Worm (Caenorhabditis elegans) whole organism, L1 larva: ENCODE results near the gene F56D5.3.

Source experiments
- C16A3.4 ChIP-seq: fragments of 150-350 bp; optimal IDR thresholded peaks from 2 replicates; lab custom pipeline; 2014; ENCODE audit warnings: missing biosample characterization, missing genetic modification characterization
- C34B4.2 ChIP-seq: sonication (generic microtip); optimal IDR thresholded peaks from 2 replicates; lab custom pipeline; 2017; ENCODE audit warnings: mild to moderate bottlenecking, missing genetic modification characterization, missing compliant biosample characterization
- F16B12.6 ChIP-seq: fragments of 150-350 bp; optimal IDR thresholded peaks from 2 replicates; lab custom pipeline; 2014; ENCODE audit warnings: missing biosample characterization, missing genetic modification characterization
- Y116A8C.19 ChIP-seq: sonication (generic microtip); optimal IDR thresholded peaks from 2 replicates; lab custom pipeline; 2016; ENCODE audit warnings: missing compliant biosample characterization, missing genetic modification characterization, borderline replicate concordance
- aha-1 ChIP-seq: fragments of 150-350 bp; optimal IDR thresholded peaks from 2 replicates; lab custom pipeline; 2014; ENCODE audit warnings: missing biosample characterization, missing genetic modification characterization
- ama-1 ChIP-seq: fragments of 150-350 bp; optimal IDR thresholded peaks from 2 replicates; lab custom pipeline; 2014
- blmp-1 ChIP-seq: fragments of 150-350 bp; optimal IDR thresholded peaks from 2 replicates; lab custom pipeline; 2014; ENCODE audit warnings: missing biosample characterization, missing genetic modification characterization
- dsc-1 ChIP-seq: sonication (generic microtip); optimal IDR thresholded peaks from 2 replicates; lab custom pipeline; 2016; ENCODE audit warnings: mild to moderate bottlenecking, missing genetic modification characterization, missing compliant biosample characterization
- efl-1 ChIP-seq, 4 experiments: fragments of 150-350 bp; optimal IDR thresholded peaks in 3 of 4; peaks in 1 of 4; 1 replicate in 1 of 4; 2 replicates in 3 of 4; lab custom pipeline; 2014; ENCODE audit warnings: missing biosample characterization in 2 of 4, missing genetic modification characterization in 2 of 4, missing genetic modification reagents in 2 of 4
- egl-13 ChIP-seq: sonication (generic microtip); optimal IDR thresholded peaks from 2 replicates; lab custom pipeline; 2016; ENCODE audit warnings: missing genotype, missing genetic modification reagents, missing genetic modification characterization, missing compliant biosample characterization
- egl-27 ChIP-seq, 2 experiments: fragments of 150-350 bp in 1 of 2; sonication (generic microtip); optimal IDR thresholded peaks; 3 replicates each; lab custom pipeline; 2017 to 2018; ENCODE audit warnings: missing biosample characterization in 2 of 2, missing genetic modification characterization in 2 of 2, missing genetic modification reagents in 2 of 2
- elt-3 ChIP-seq, 6 experiments: fragments of 150-350 bp in 1 of 6; sonication (generic microtip); optimal IDR thresholded peaks; 2 replicates each; lab custom pipeline; 2017 to 2018; ENCODE audit warnings: missing biosample characterization in 6 of 6, missing genetic modification characterization in 6 of 6, inconsistent platforms in 1 of 6
- ets-5 ChIP-seq: fragments of 200-800 bp; sonication (Bioruptor generic); IDR thresholded peaks from 2 replicates; pipeline ENCODE4 v1.3.6; 2022; ENCODE audit warnings: missing genetic modification characterization, missing compliant biosample characterization
- fkh-4 ChIP-seq: sonication (generic microtip); optimal IDR thresholded peaks from 2 replicates; lab custom pipeline; 2016; ENCODE audit warnings: missing compliant biosample characterization, missing genetic modification characterization, borderline replicate concordance
- fkh-8 ChIP-seq: sonication (generic microtip); optimal IDR thresholded peaks from 2 replicates; lab custom pipeline; 2016; ENCODE audit warnings: mild to moderate bottlenecking, missing genetic modification characterization, missing compliant biosample characterization
- hlh-4 ChIP-seq: sonication (generic microtip); optimal IDR thresholded peaks from 2 replicates; lab custom pipeline; 2016; ENCODE audit warnings: mild to moderate bottlenecking, missing genetic modification characterization, missing compliant biosample characterization
- hpl-2 ChIP-seq: fragments of 150-350 bp; optimal IDR thresholded peaks from 2 replicates; lab custom pipeline; 2014; ENCODE audit warnings: missing biosample characterization, missing genetic modification reagents, missing genetic modification characterization
- lin-13 ChIP-seq: fragments of 150-350 bp; optimal IDR thresholded peaks from 2 replicates; lab custom pipeline; 2014; ENCODE audit warnings: missing biosample characterization, missing genetic modification reagents, missing genetic modification characterization
- lin-14 ChIP-seq: fragments of 200-800 bp; sonication (Bioruptor generic); optimal IDR thresholded peaks from 2 replicates; lab custom pipeline; 2018; ENCODE audit warnings: mild to moderate bottlenecking, missing genetic modification characterization, moderate library complexity, missing compliant biosample characterization
- lin-15B ChIP-seq: fragments of 150-350 bp; sonication (generic microtip); optimal IDR thresholded peaks from 3 replicates; lab custom pipeline; 2014; ENCODE audit warnings: missing biosample characterization, missing genetic modification characterization
- lin-35 ChIP-seq, 2 experiments: fragments of 150-350 bp; optimal IDR thresholded peaks; 2 replicates each; lab custom pipeline; 2014; ENCODE audit warnings: missing biosample characterization in 2 of 2, missing genetic modification characterization in 2 of 2, missing genetic modification reagents in 2 of 2
- lin-39 ChIP-seq: fragments of 150-350 bp; optimal IDR thresholded peaks from 2 replicates; lab custom pipeline; 2014; ENCODE audit warnings: missing biosample characterization, missing genetic modification reagents, missing genetic modification characterization
- lsy-2 ChIP-seq, 2 experiments: fragments of 150-350 bp; optimal IDR thresholded peaks; 2 replicates each; lab custom pipeline; 2014; ENCODE audit warnings: missing biosample characterization in 2 of 2, missing genetic modification characterization in 2 of 2
- mab-9 ChIP-seq: fragments of 200-800 bp; sonication (Bioruptor generic); IDR thresholded peaks from 2 replicates; pipeline ENCODE4 v1.3.6; 2022; ENCODE audit warnings: missing genetic modification reagents, missing genetic modification characterization, missing compliant biosample characterization
- mef-2 ChIP-seq: fragments of 150-350 bp; optimal IDR thresholded peaks from 2 replicates; lab custom pipeline; 2014; ENCODE audit warnings: missing biosample characterization, missing genetic modification characterization
- nhr-11 ChIP-seq: fragments of 150-350 bp; optimal IDR thresholded peaks from 2 replicates; lab custom pipeline; 2014; ENCODE audit warnings: missing biosample characterization, missing genetic modification characterization
- nhr-19 ChIP-seq: fragments of 200-800 bp; sonication (Bioruptor generic); conservative IDR thresholded peaks from 2 replicates; pipeline ENCODE4 v1.3.6; 2022; ENCODE audit warnings: missing genetic modification characterization, missing compliant biosample characterization
- nhr-237 ChIP-seq: fragments of 150-350 bp; optimal IDR thresholded peaks from 2 replicates; lab custom pipeline; 2014; ENCODE audit warnings: missing biosample characterization, missing genetic modification characterization
- nhr-28 ChIP-seq: fragments of 150-350 bp; optimal IDR thresholded peaks from 2 replicates; lab custom pipeline; 2014; ENCODE audit warnings: missing biosample characterization, missing genetic modification characterization
- nhr-47 ChIP-seq: sonication (generic microtip); optimal IDR thresholded peaks from 2 replicates; lab custom pipeline; 2016; ENCODE audit warnings: mild to moderate bottlenecking, missing genetic modification characterization, moderate library complexity, missing compliant biosample characterization
- nhr-85 ChIP-seq: sonication (generic microtip); peaks from one replicate; lab custom pipeline; 2016; ENCODE audit warnings: missing genetic modification characterization, inconsistent platforms, missing compliant biosample characterization
- pqm-1 ChIP-seq: sonication (generic microtip); optimal IDR thresholded peaks from 3 replicates; lab custom pipeline; 2017; ENCODE audit warnings: missing biosample characterization, missing genetic modification characterization
- snpc-4 ChIP-seq: fragments of 150-350 bp; optimal IDR thresholded peaks from 2 replicates; lab custom pipeline; 2014; ENCODE audit warnings: missing biosample characterization, missing genetic modification characterization
- sox-4 ChIP-seq: sonication (generic microtip); optimal IDR thresholded peaks from 2 replicates; lab custom pipeline; 2016; ENCODE audit warnings: missing genetic modification characterization, missing compliant biosample characterization
- tbx-2 ChIP-seq: sonication (generic microtip); optimal IDR thresholded peaks from 2 replicates; lab custom pipeline; 2016; ENCODE audit warnings: missing genetic modification characterization, missing compliant biosample characterization
- unc-30 ChIP-seq: sonication (generic microtip); optimal IDR thresholded peaks from 2 replicates; lab custom pipeline; 2017; ENCODE audit warnings: missing biosample characterization, missing genetic modification characterization
- unc-86 ChIP-seq: sonication (generic microtip); optimal IDR thresholded peaks from 2 replicates; lab custom pipeline; 2016; ENCODE audit warnings: missing genetic modification characterization, missing compliant biosample characterization
- xbp-1 ChIP-seq: sonication (generic microtip); optimal IDR thresholded peaks from 2 replicates; lab custom pipeline; 2016; ENCODE audit warnings: missing genetic modification characterization, missing compliant biosample characterization

The F56D5.3 gene

ce11 chrIV:9397278-9397677, at the start of gene F56D5.3:
F56D5.3 (plus strand) TSS chrIV:9397578.
- TF ChIP-seq unc-86 (tag; lab: Kevin White, UChicago) = no peak
- TF ChIP-seq nhr-237 (tag; lab: Kevin White, UChicago) = no peak
- no peak for TF ChIP-seq nhr-11 (tag; lab: Kevin White, UChicago)
- no peak for TF ChIP-seq nhr-19 (GFP tag; lab: Robert Waterston, UW)
- no peak for TF ChIP-seq fkh-4 (tag; lab: Kevin White, UChicago)
- no peak for TF ChIP-seq fkh-8 (tag; lab: Kevin White, UChicago)
- TF ChIP-seq hlh-4 (tag; lab: Kevin White, UChicago) = no peak
- TF ChIP-seq lin-13 (GFP tag; lab: Kevin White, UChicago) = no peak
- TF ChIP-seq lsy-2 (tag; optimal IDR thresholded peaks at IDR 0.05; lab: Kevin White, UChicago) = no peak
- TF ChIP-seq xbp-1 (tag; lab: Kevin White, UChicago) = no peak
- no peak for TF ChIP-seq Y116A8C.19
- no peak for TF ChIP-seq lin-39 (tag; lab: Kevin White, UChicago)
- TF ChIP-seq snpc-4 = no peak
- no peak for TF ChIP-seq tbx-2 (tag; lab: Kevin White, UChicago)
- TF ChIP-seq nhr-28 (tag; lab: Kevin White, UChicago) = no peak

- TF ChIP-seq elt-3 (tag; optimal IDR thresholded peaks at IDR 0.05; lab: Kevin White, UChicago) (no peak), nhr-28 (tag; lab: Kevin White, UChicago) (no peak), C34B4.2 (tag; lab: Kevin White, UChicago) (no peak), fkh-4 (tag; lab: Kevin White, UChicago) (no peak), C16A3.4 (tag; lab: Kevin White, UChicago) (no peak), nhr-19 (GFP tag; lab: Robert Waterston, UW) (no peak), mef-2 (tag; lab: Kevin White, UChicago) (no peak), nhr-85 (no peak), nhr-47 (tag; lab: Kevin White, UChicago) (no peak), sox-4 (tag; lab: Kevin White, UChicago) (no peak), unc-30 (tag; lab: Kevin White, UChicago) (no peak)
Measured at ce11 chrIV:9353728-9354127, 43.6 kb upstream of the F56D5.3 start.

- TF ChIP-seq lin-35 (GFP tag; optimal IDR thresholded peaks at IDR 0.05; lab: Kevin White, UChicago) = no peak
- no peak for TF ChIP-seq pqm-1 (tag; lab: Kevin White, UChicago)
- no peak for TF ChIP-seq efl-1 (optimal IDR thresholded peaks at IDR 0.05; lab: Kevin White, UChicago)
- TF ChIP-seq efl-1 (GFP tag; optimal IDR thresholded peaks at IDR 0.05 in 1 of 2; lab: Kevin White, UChicago) = peak in 1 of 2 experiments; percentile 30
- TF ChIP-seq Y116A8C.19 = no peak
- TF ChIP-seq dsc-1 (tag; lab: Kevin White, UChicago) = no peak
- peak in 1 of 2 experiments; percentile 43 for TF ChIP-seq lsy-2 (tag; optimal IDR thresholded peaks at IDR 0.05; lab: Kevin White, UChicago)
- no peak for TF ChIP-seq lin-14 (GFP tag; lab: Kevin White, UChicago)
- no peak for TF ChIP-seq blmp-1 (tag; lab: Kevin White, UChicago)
- TF ChIP-seq xbp-1 (tag; lab: Kevin White, UChicago) = no peak
- TF ChIP-seq aha-1 = no peak
- TF ChIP-seq tbx-2 (tag; lab: Kevin White, UChicago) = no peak
- TF ChIP-seq lin-15B (tag; lab: Kevin White, UChicago) = no peak
- no peak for TF ChIP-seq ets-5 (GFP tag; lab: Robert Waterston, UW)
- TF ChIP-seq mab-9 = no peak
- no peak for TF ChIP-seq ama-1 (lab: Kevin White, UChicago)
- TF ChIP-seq hpl-2 (GFP tag; lab: Kevin White, UChicago) = no peak
- no peak for TF ChIP-seq egl-13 (tag; lab: Kevin White, UChicago)
- TF ChIP-seq egl-27 (tag; optimal IDR thresholded peaks at IDR 0.05; lab: Kevin White, UChicago) = no peak
- peak; percentile 6 for TF ChIP-seq F16B12.6
Measured at ce11 chrIV:9366411-9366810, 31.0 kb upstream of the F56D5.3 start, which contains the start of gene pezo-1. pezo-1 (minus strand) TSS chrIV:9366511.
